Fruit fly (Drosophila melanogaster): Measurements from ENCODE around the gene heca.

Gene heca

dm6 chr3R:30276482-30277282 lies 1.1 kb upstream of the heca start (continued):
- TF ChIP-seq Sox14 (GFP tag; optimal IDR thresholded peaks at IDR 0.05), result peak; percentile 86
- peak; percentile 58 for TF ChIP-seq OdsH (GFP tag; optimal IDR thresholded peaks at IDR 0.05)
- peak; percentile 61 for TF ChIP-seq CG16779 (tag; optimal IDR thresholded peaks at IDR 0.05)
- peak; percentile 81 for TF ChIP-seq acj6 (GFP tag; optimal IDR thresholded peaks at IDR 0.05)
- TF ChIP-seq Hr4 (GFP tag; optimal IDR thresholded peaks at IDR 0.05), result peak; percentile 65
- peak; percentile 75 for TF ChIP-seq CG10631 (GFP tag; optimal IDR thresholded peaks at IDR 0.05)
- TF ChIP-seq dac (GFP tag; optimal IDR thresholded peaks at IDR 0.05), result peak; percentile 46
- peak; percentile 55 for TF ChIP-seq CG11902 (GFP tag; optimal IDR thresholded peaks at IDR 0.05)
- peak; percentile 87 for TF ChIP-seq CG6808 (GFP tag; optimal IDR thresholded peaks at IDR 0.05)
- peak; percentile 51 for TF ChIP-seq CG6854 (GFP tag; optimal IDR thresholded peaks at IDR 0.05)
- TF ChIP-seq CG6163 (GFP tag; IDR thresholded peaks at IDR 0.05), result peak; percentile 79
- peak; percentile 55; the same call in 1 of the 3 replicates for TF ChIP-seq CG8119 (GFP tag; IDR thresholded peaks at IDR 0.05)
- TF ChIP-seq vri (GFP tag; optimal IDR thresholded peaks at IDR 0.05), result peak; percentile 74
- TF ChIP-seq CG1621 (tag; optimal IDR thresholded peaks at IDR 0.05), result peak; percentile 76
- TF ChIP-seq net (GFP tag; optimal IDR thresholded peaks at IDR 0.05), result peak; percentile 66
- peak; percentile 62 for TF ChIP-seq CG32006 (GFP tag; optimal IDR thresholded peaks at IDR 0.05)
- peak; percentile 42 for TF ChIP-seq Eip93F (GFP tag; optimal IDR thresholded peaks at IDR 0.05)
- peak; percentile 47; the same call in 1 of the 2 replicates for TF ChIP-seq CG15336 (GFP tag; IDR thresholded peaks at IDR 0.05)
- peak; percentile 86 to 89 for TF ChIP-seq ss (GFP tag; optimal IDR thresholded peaks at IDR 0.05)
- peak; percentile 78 for TF ChIP-seq CG3919 (GFP tag; optimal IDR thresholded peaks at IDR 0.05)

- TF ChIP-seq CG6808 (GFP tag; optimal IDR thresholded peaks at IDR 0.05) (no peak), salr (GFP tag; optimal IDR thresholded peaks at IDR 0.05) (no peak), fkh (GFP tag; optimal IDR thresholded peaks at IDR 0.05) (peak; percentile 72), Sox14 (GFP tag; optimal IDR thresholded peaks at IDR 0.05) (peak; percentile 56), Smox (GFP tag; optimal IDR thresholded peaks at IDR 0.05) (peak; percentile 61), Sox102F (GFP tag; optimal IDR thresholded peaks at IDR 0.05) (peak; percentile 73), Lpt (GFP tag; optimal IDR thresholded peaks at IDR 0.05) (no peak), CG3919 (GFP tag; optimal IDR thresholded peaks at IDR 0.05) (peak; percentile 73), Blimp-1 (GFP tag; optimal IDR thresholded peaks at IDR 0.05) (peak; percentile 41), OdsH (GFP tag; optimal IDR thresholded peaks at IDR 0.05) (peak; percentile 41), eg (GFP tag; IDR thresholded peaks at IDR 0.05) (peak; percentile 60), CG8319 (GFP tag; optimal IDR thresholded peaks at IDR 0.05) (peak; percentile 18), CG6163 (GFP tag; IDR thresholded peaks at IDR 0.05) (peak; percentile 66; the same call in 2 of the 3 replicates), CG4318 (GFP tag; optimal IDR thresholded peaks at IDR 0.05) (no peak), CG1621 (tag; optimal IDR thresholded peaks at IDR 0.05) (no peak), net (GFP tag; optimal IDR thresholded peaks at IDR 0.05) (peak; percentile 5), Sox15 (GFP tag; optimal IDR thresholded peaks at IDR 0.05) (peak; percentile 23), CG11902 (GFP tag; optimal IDR thresholded peaks at IDR 0.05) (peak; percentile 47), fd85E (GFP tag; optimal IDR thresholded peaks at IDR 0.05) (no peak), fd59A (GFP tag; optimal IDR thresholded peaks at IDR 0.05) (no peak), esn (GFP tag; optimal IDR thresholded peaks at IDR 0.05) (peak; percentile 79), CG6854 (GFP tag; optimal IDR thresholded peaks at IDR 0.05) (peak; percentile 66), CG16779 (tag; optimal IDR thresholded peaks at IDR 0.05) (no peak), topi (GFP tag; optimal IDR thresholded peaks at IDR 0.05) (peak; percentile 85), svp (GFP tag) (peak; percentile 91), CG8119 (GFP tag; IDR thresholded peaks at IDR 0.05) (no peak; the same call in 2 of the 3 replicates), CG6276 (GFP tag; optimal IDR thresholded peaks at IDR 0.05) (peak; percentile 33), lz (GFP tag; optimal IDR thresholded peaks at IDR 0.05) (peak; percentile 78), CG11762 (GFP tag; optimal IDR thresholded peaks at IDR 0.05; ENCODE audit: insufficient read depth) (peak; percentile 14), Hr39 (GFP tag; optimal IDR thresholded peaks at IDR 0.05) (peak; percentile 74), CG15336 (GFP tag; IDR thresholded peaks at IDR 0.05) (peak; percentile 44; the same call in 1 of the 2 replicates), dsx (GFP tag; optimal IDR thresholded peaks at IDR 0.05; ENCODE audit: poor library complexity, severe bottlenecking) (no peak), Eip93F (GFP tag; optimal IDR thresholded peaks at IDR 0.05) (peak; percentile 59), achi (GFP tag; optimal IDR thresholded peaks at IDR 0.05) (peak; percentile 58), CG34406 (GFP tag; optimal IDR thresholded peaks at IDR 0.05) (peak; percentile 57), ss (GFP tag; optimal IDR thresholded peaks at IDR 0.05) (no peak), CG32006 (GFP tag; optimal IDR thresholded peaks at IDR 0.05) (peak; percentile 43), Gug (GFP tag; IDR thresholded peaks at IDR 0.05) (0 out of 2 replicates have a peak, but pooled peaks have one; percentile 22), pdm3 (GFP tag; optimal IDR thresholded peaks at IDR 0.05) (peak; percentile 49), acj6 (GFP tag; optimal IDR thresholded peaks at IDR 0.05) (peak; percentile 56), Ets21C (GFP tag; optimal IDR thresholded peaks at IDR 0.05) (peak; percentile 71)
Measured at dm6 chr3R:30280312-30280711, 2.6 kb downstream of the heca start.

Data from whole organism, prepupa.